Worm (Caenorhabditis elegans) whole organism, L3 larva: ENCODE measurements around the gene ugt-65.

Experiments used
- R02D3.7 ChIP-seq: fragments of 150-350 bp; optimal IDR thresholded peaks from 2 replicates; lab custom pipeline; 2014; ENCODE audit warnings: missing biosample characterization, missing genetic modification characterization
- ZK546.5 ChIP-seq: sonication (generic microtip); optimal IDR thresholded peaks from 2 replicates; lab custom pipeline; 2017; ENCODE audit warnings: missing biosample characterization, missing genetic modification characterization
- aly-2 ChIP-seq: fragments of 150-350 bp; optimal IDR thresholded peaks from 2 replicates; lab custom pipeline; 2014; ENCODE audit warnings: missing biosample characterization, missing genetic modification characterization
- ama-1 ChIP-seq: fragments of 150-350 bp; optimal IDR thresholded peaks from 2 replicates; lab custom pipeline; 2018
- ceh-28 ChIP-seq: fragments of 150-350 bp; optimal IDR thresholded peaks from 2 replicates; lab custom pipeline; 2014; ENCODE audit warnings: missing biosample characterization, missing genetic modification reagents, missing genetic modification characterization
- ceh-82 ChIP-seq: fragments of 150-350 bp; optimal IDR thresholded peaks from 2 replicates; lab custom pipeline; 2014; ENCODE audit warnings: missing biosample characterization, missing genetic modification characterization
- daf-12 ChIP-seq: fragments of 150-350 bp; optimal IDR thresholded peaks from 2 replicates; lab custom pipeline; 2014; ENCODE audit warnings: missing biosample characterization, missing genetic modification reagents, missing genetic modification characterization
- egl-27 ChIP-seq: sonication (generic microtip); optimal IDR thresholded peaks from 4 replicates; lab custom pipeline; 2017; ENCODE audit warnings: missing biosample characterization, missing genetic modification reagents, missing genetic modification characterization
- egl-5 ChIP-seq: fragments of 150-350 bp; optimal IDR thresholded peaks from 2 replicates; lab custom pipeline; 2017; ENCODE audit warnings: missing biosample characterization, missing genetic modification reagents, missing genetic modification characterization, inconsistent platforms
- elt-1 ChIP-seq: fragments of 150-350 bp; optimal IDR thresholded peaks from 2 replicates; lab custom pipeline; 2014; ENCODE audit warnings: missing biosample characterization, missing genetic modification characterization
- elt-2 ChIP-seq: sonication (generic microtip); optimal IDR thresholded peaks from 2 replicates; lab custom pipeline; 2016; ENCODE audit warnings: missing genetic modification reagents, mild to moderate bottlenecking, missing genetic modification characterization, missing compliant biosample characterization
- elt-3 ChIP-seq, 3 experiments: fragments of 150-350 bp in 1 of 3; sonication (generic microtip) in 2 of 3; optimal IDR thresholded peaks; 2 replicates in 2 of 3; 4 replicates in 1 of 3; lab custom pipeline; 2014 to 2017; ENCODE audit warnings: missing biosample characterization in 3 of 3, missing genetic modification characterization in 3 of 3
- eor-1 ChIP-seq, 2 experiments: fragments of 150-350 bp; optimal IDR thresholded peaks; 2 replicates each; lab custom pipeline; 2014 to 2018; ENCODE audit warnings: missing biosample characterization in 2 of 2, missing genetic modification characterization in 2 of 2
- fkh-10 ChIP-seq: sonication (generic microtip); optimal IDR thresholded peaks from 2 replicates; lab custom pipeline; 2017; ENCODE audit warnings: missing biosample characterization, missing genetic modification reagents, missing genetic modification characterization
- fkh-2 ChIP-seq: fragments of 150-350 bp; optimal IDR thresholded peaks from 2 replicates; lab custom pipeline; 2014; ENCODE audit warnings: missing biosample characterization, missing genetic modification reagents, missing genetic modification characterization
- hmg-11 ChIP-seq: sonication (generic microtip); optimal IDR thresholded peaks from 2 replicates; lab custom pipeline; 2016; ENCODE audit warnings: missing genetic modification characterization, missing compliant biosample characterization
- jun-1 ChIP-seq: fragments of 150-350 bp; optimal IDR thresholded peaks from 2 replicates; lab custom pipeline; 2014; ENCODE audit warnings: missing biosample characterization, missing genetic modification reagents, missing genetic modification characterization
- lin-15B ChIP-seq: fragments of 150-350 bp; optimal IDR thresholded peaks from 2 replicates; lab custom pipeline; 2014; ENCODE audit warnings: missing biosample characterization, missing genetic modification characterization
- lin-39 ChIP-seq: fragments of 150-350 bp; optimal IDR thresholded peaks from 2 replicates; lab custom pipeline; 2018; ENCODE audit warnings: missing biosample characterization, missing genetic modification reagents, missing genetic modification characterization
- lsy-12 ChIP-seq: sonication (generic microtip); optimal IDR thresholded peaks from 2 replicates; lab custom pipeline; 2016; ENCODE audit warnings: mild to moderate bottlenecking, missing genetic modification characterization, missing compliant biosample characterization
- mdl-1 ChIP-seq: fragments of 150-350 bp; optimal IDR thresholded peaks from 2 replicates; lab custom pipeline; 2014; ENCODE audit warnings: missing biosample characterization, missing genetic modification characterization
- mml-1 ChIP-seq: fragments of 150-350 bp; sonication (generic microtip); optimal IDR thresholded peaks from 3 replicates; lab custom pipeline; 2014; ENCODE audit warnings: missing biosample characterization, missing genetic modification characterization
- nfya-1 ChIP-seq: sonication (generic microtip); optimal IDR thresholded peaks from 2 replicates; lab custom pipeline; 2017; ENCODE audit warnings: missing genetic modification characterization, mild to moderate bottlenecking, missing compliant biosample characterization, antibody characterized with exemption, moderate library complexity; ENCODE audit not compliant: insufficient read depth
- nhr-11 ChIP-seq: fragments of 150-350 bp; optimal IDR thresholded peaks from 2 replicates; lab custom pipeline; 2014; ENCODE audit warnings: missing biosample characterization, missing genetic modification characterization
- nhr-23 ChIP-seq: fragments of 150-350 bp; optimal IDR thresholded peaks from 2 replicates; lab custom pipeline; 2014; ENCODE audit warnings: missing biosample characterization, missing genetic modification reagents, missing genetic modification characterization
- nhr-237 ChIP-seq: fragments of 150-350 bp; optimal IDR thresholded peaks from 2 replicates; lab custom pipeline; 2014; ENCODE audit warnings: missing biosample characterization, missing genetic modification characterization
- nhr-25 ChIP-seq: sonication (generic microtip); optimal IDR thresholded peaks from 2 replicates; lab custom pipeline; 2017; ENCODE audit warnings: missing biosample characterization, missing genetic modification characterization
- nhr-28 ChIP-seq: fragments of 150-350 bp; optimal IDR thresholded peaks from 2 replicates; lab custom pipeline; 2014; ENCODE audit warnings: missing biosample characterization, missing genetic modification characterization
- nhr-43 ChIP-seq: sonication (generic microtip); optimal IDR thresholded peaks from 2 replicates; lab custom pipeline; 2016; ENCODE audit warnings: mild to moderate bottlenecking, missing genetic modification characterization, missing compliant biosample characterization; ENCODE audit not compliant: poor library complexity, severe bottlenecking
- nhr-67 ChIP-seq: fragments of 150-350 bp; optimal IDR thresholded peaks from 2 replicates; lab custom pipeline; 2014; ENCODE audit warnings: missing biosample characterization, missing genetic modification characterization
- nhr-76 ChIP-seq: fragments of 150-350 bp; sonication (generic microtip); optimal IDR thresholded peaks from 5 replicates; lab custom pipeline; 2014; ENCODE audit warnings: missing biosample characterization, missing genetic modification characterization
- pqm-1 ChIP-seq: fragments of 150-350 bp; optimal IDR thresholded peaks from 2 replicates; lab custom pipeline; 2017; ENCODE audit warnings: missing biosample characterization, missing genetic modification characterization, inconsistent platforms
- sea-2 ChIP-seq: fragments of 150-350 bp; sonication (generic microtip); optimal IDR thresholded peaks from 4 replicates; lab custom pipeline; 2014; ENCODE audit warnings: missing biosample characterization, missing genetic modification reagents, missing genetic modification characterization
- skn-1 ChIP-seq: fragments of 150-350 bp; optimal IDR thresholded peaks from 2 replicates; lab custom pipeline; 2014; ENCODE audit warnings: missing biosample characterization, missing genetic modification characterization
- snpc-4 ChIP-seq: fragments of 150-350 bp; optimal IDR thresholded peaks from 2 replicates; lab custom pipeline; 2014; ENCODE audit warnings: missing biosample characterization, missing genetic modification characterization
- tbx-2 ChIP-seq: sonication (generic microtip); optimal IDR thresholded peaks from 2 replicates; lab custom pipeline; 2016; ENCODE audit warnings: mild to moderate bottlenecking, missing genetic modification characterization, missing compliant biosample characterization
- unc-39 ChIP-seq: sonication (generic microtip); optimal IDR thresholded peaks from 4 replicates; lab custom pipeline; 2017; ENCODE audit warnings: missing biosample characterization, missing genetic modification characterization
- unc-62 ChIP-seq: fragments of 150-350 bp; sonication (generic microtip); optimal IDR thresholded peaks from 4 replicates; lab custom pipeline; 2014; ENCODE audit warnings: missing biosample characterization, missing genetic modification reagents, missing genetic modification characterization

ugt-65 gene

DNA sequence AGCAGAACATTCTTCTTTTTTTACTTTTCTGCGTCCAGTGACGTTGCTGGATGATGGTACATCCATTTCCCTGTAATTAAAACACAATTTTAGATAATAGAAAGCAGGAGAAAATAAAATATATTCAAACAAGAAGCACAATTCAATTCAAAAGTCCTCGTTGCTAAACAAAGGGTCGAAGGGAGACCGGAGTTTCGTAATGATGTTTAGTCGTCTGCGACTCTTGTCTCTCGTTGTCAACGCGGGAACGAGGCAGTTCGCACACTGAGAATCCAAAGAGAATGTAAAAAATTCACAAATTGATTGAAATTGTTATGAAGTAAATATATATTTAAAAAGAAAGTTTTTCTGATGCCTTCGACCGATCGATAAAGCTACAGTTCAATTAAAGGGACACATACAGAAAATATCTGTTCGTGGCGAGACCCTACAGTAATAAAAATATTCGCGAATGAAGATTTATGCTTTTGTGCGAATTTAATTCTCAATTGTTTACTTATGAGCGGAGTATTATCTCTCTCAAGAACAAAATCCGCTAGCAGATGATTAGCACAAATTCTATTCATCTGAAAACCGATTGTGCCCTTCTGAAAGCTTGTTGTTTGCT is 30.8 kb downstream of the ugt-65 start, which contains the start of gene dpy-26:
Gene dpy-26, minus strand, starts transcription at position 111 of the 607 bp plus-strand sequence.
- no peak for TF ChIP-seq daf-12
- TF ChIP-seq nhr-43 (tag; lab: Kevin White, UChicago) = no peak
- TF ChIP-seq eor-1 (tag; optimal IDR thresholded peaks at IDR 0.05; lab: Kevin White, UChicago) = no peak
- TF ChIP-seq lin-39 (tag; lab: Kevin White, UChicago) = peak; percentile 27
- TF ChIP-seq aly-2 (tag; lab: Kevin White, UChicago) = no peak
- no peak for TF ChIP-seq nhr-28
- no peak for TF ChIP-seq hmg-11
- TF ChIP-seq nhr-25 (tag; lab: Kevin White, UChicago) = peak; percentile 30
- no peak for TF ChIP-seq elt-3 (tag; optimal IDR thresholded peaks at IDR 0.05; lab: Kevin White, UChicago)
- TF ChIP-seq skn-1 (tag; lab: Kevin White, UChicago) = no peak
- no peak for TF ChIP-seq lsy-12 (tag; lab: Kevin White, UChicago)
- peak; percentile 38 for TF ChIP-seq nhr-23 (tag; lab: Kevin White, UChicago)
- no peak for TF ChIP-seq R02D3.7 (tag; lab: Kevin White, UChicago)
- no peak for TF ChIP-seq mml-1 (tag; lab: Kevin White, UChicago)
- TF ChIP-seq nhr-11 (tag; lab: Kevin White, UChicago) = no peak
- no peak for TF ChIP-seq nhr-67 (tag; lab: Kevin White, UChicago)
- TF ChIP-seq snpc-4 = no peak
- TF ChIP-seq nhr-76 (tag; lab: Kevin White, UChicago) = no peak
- no peak for TF ChIP-seq fkh-10 (GFP tag; lab: Kevin White, UChicago)
- TF ChIP-seq ceh-82 = no peak
- no peak for TF ChIP-seq unc-39 (tag; lab: Kevin White, UChicago)
- no peak for TF ChIP-seq elt-1 (tag; lab: Kevin White, UChicago)
- peak; percentile 51 for TF ChIP-seq lin-15B (tag; lab: Kevin White, UChicago)
- no peak for TF ChIP-seq ceh-28 (tag; lab: Kevin White, UChicago)
- no peak for TF ChIP-seq egl-27
- TF ChIP-seq ama-1 (lab: Kevin White, UChicago) = no peak
- TF ChIP-seq elt-2 = no peak
- TF ChIP-seq mdl-1 (tag; lab: Kevin White, UChicago) = no peak
- TF ChIP-seq pqm-1 (tag; lab: Kevin White, UChicago) = no peak
- TF ChIP-seq unc-62 (GFP tag; lab: Kevin White, UChicago) = no peak

DNA sequence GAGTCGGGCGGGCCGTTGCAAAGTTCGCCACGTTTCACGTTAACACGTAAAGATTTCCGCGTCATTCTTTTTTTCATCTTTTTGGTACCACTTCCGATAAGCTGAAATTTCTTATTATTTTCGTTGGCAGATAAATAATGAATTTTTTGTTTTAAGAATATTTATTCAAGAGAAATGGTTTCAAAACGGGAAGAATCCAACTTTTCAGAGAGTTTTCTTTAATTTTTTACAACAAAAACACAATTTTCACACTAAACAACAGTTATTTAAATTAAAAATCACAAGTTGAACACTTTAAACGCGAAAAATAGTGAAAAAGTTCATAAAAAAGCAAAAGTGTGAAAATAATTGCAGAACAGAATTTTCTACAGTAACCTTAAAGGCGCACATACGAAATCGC is 33.6 kb downstream of the ugt-65 start, which contains the start of gene spe-44:
Gene spe-44, minus strand, starts transcription at position 101 of the 400 bp plus-strand sequence.
- TF ChIP-seq nfya-1 (tag; lab: Kevin White, UChicago) (no peak), elt-2 (no peak), nhr-76 (tag; lab: Kevin White, UChicago) (no peak), egl-5 (tag; lab: Kevin White, UChicago) (no peak), ZK546.5 (tag; lab: Kevin White, UChicago) (no peak), sea-2 (GFP tag; lab: Kevin White, UChicago) (no peak)

DNA sequence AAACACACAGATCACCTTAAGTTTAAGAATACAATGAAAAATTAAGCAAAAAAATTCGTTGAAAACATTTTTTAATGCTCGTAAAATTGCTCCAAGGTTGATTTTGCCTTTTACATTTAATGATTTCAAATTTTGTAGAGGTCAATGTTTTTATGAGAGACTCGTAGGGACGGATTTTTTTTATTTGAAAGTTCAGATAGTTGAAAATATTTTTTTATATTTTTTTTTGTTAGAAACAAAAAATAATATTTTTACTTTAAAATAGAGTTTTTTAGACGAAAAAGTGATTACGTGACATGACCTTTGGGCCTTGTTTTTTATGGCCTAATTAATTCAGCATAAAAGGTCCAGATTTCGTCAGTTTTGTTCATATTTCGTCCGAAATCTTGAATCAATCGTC is 34.3 kb downstream of the ugt-65 start, which contains the start of gene smz-1:
Gene smz-1, plus strand, starts transcription at position 301 of the 400 bp plus-strand sequence.
- TF ChIP-seq pqm-1 (tag; lab: Kevin White, UChicago) (no peak), fkh-2 (tag; lab: Kevin White, UChicago) (no peak), skn-1 (tag; lab: Kevin White, UChicago) (no peak), sea-2 (GFP tag; lab: Kevin White, UChicago) (no peak), tbx-2 (no peak), ZK546.5 (tag; lab: Kevin White, UChicago) (no peak), egl-5 (tag; lab: Kevin White, UChicago) (no peak), lin-39 (tag; lab: Kevin White, UChicago) (no peak), snpc-4 (no peak), R02D3.7 (tag; lab: Kevin White, UChicago) (no peak), jun-1 (no peak), unc-62 (GFP tag; lab: Kevin White, UChicago) (no peak), elt-1 (tag; lab: Kevin White, UChicago) (no peak), elt-3 (tag; optimal IDR thresholded peaks at IDR 0.05; lab: Kevin White, UChicago) (no peak), nhr-237 (tag; lab: Kevin White, UChicago) (no peak), lin-15B (tag; lab: Kevin White, UChicago) (no peak), hmg-11 (no peak), mdl-1 (tag; lab: Kevin White, UChicago) (no peak), nhr-11 (tag; lab: Kevin White, UChicago) (no peak), mml-1 (tag; lab: Kevin White, UChicago) (no peak)
